Worm (Caenorhabditis elegans) whole organism, young adult: Measurements from ENCODE around the gene perm-2.

Experiments
- F52B5.7 ChIP-seq: sonication (generic microtip); optimal IDR thresholded peaks from 2 replicates; lab custom pipeline; 2016; ENCODE audit warnings: mild to moderate bottlenecking, missing genetic modification characterization, missing compliant biosample characterization
- K11D2.4 ChIP-seq: fragments of 200-800 bp; sonication (Bioruptor generic); IDR thresholded peaks from 2 replicates; pipeline ENCODE4 v1.3.6; 2022; ENCODE audit warnings: missing genetic modification reagents, missing genetic modification characterization, missing compliant biosample characterization
- dpl-1 ChIP-seq: fragments of 150-350 bp; optimal IDR thresholded peaks from 2 replicates; lab custom pipeline; 2014; ENCODE audit warnings: missing biosample characterization, missing genetic modification reagents, missing genetic modification characterization
- hsf-1 ChIP-seq: fragments of 200-800 bp; sonication (Bioruptor generic); IDR thresholded peaks from 2 replicates; pipeline ENCODE4 v1.3.6; 2022; ENCODE audit warnings: missing genetic modification reagents, missing genetic modification characterization, missing compliant biosample characterization
- lin-40 ChIP-seq: sonication (generic microtip); optimal IDR thresholded peaks from 2 replicates; lab custom pipeline; 2016; ENCODE audit warnings: missing genetic modification characterization, mild to moderate bottlenecking, missing compliant biosample characterization, missing genotype, missing genetic modification reagents
- mxl-1 ChIP-seq: sonication (generic microtip); optimal IDR thresholded peaks from 2 replicates; lab custom pipeline; 2016; ENCODE audit warnings: missing genetic modification characterization, missing compliant biosample characterization
- unc-62 ChIP-seq: fragments of 150-350 bp; optimal IDR thresholded peaks from 2 replicates; lab custom pipeline; 2014; ENCODE audit warnings: missing biosample characterization, missing genetic modification reagents, missing genetic modification characterization

ce11 chrIV:1170408-1170807 is 43.8 kb downstream of the perm-2 start, which contains the start of gene cec-2:
- TF ChIP-seq mxl-1 (tag; lab: Kevin White, UChicago): no peak
- TF ChIP-seq unc-62 (GFP tag; lab: Kevin White, UChicago): no peak
- TF ChIP-seq dpl-1: no peak
- no peak for TF ChIP-seq lin-40 (tag; lab: Kevin White, UChicago)
- no peak for TF ChIP-seq hsf-1
- TF ChIP-seq F52B5.7: no peak
- no peak for TF ChIP-seq K11D2.4 (GFP tag; lab: Robert Waterston, UW)
